Fruit fly (Drosophila melanogaster) whole organism, wandering third instar larva: ENCODE data around the gene CG2267.

Source experiments
- CG32264 ChIP-seq: fragments of 200-800 bp; sonication (Bioruptor generic); optimal IDR thresholded peaks from 2 replicates; lab custom pipeline; 2016; ENCODE audit warnings: missing biosample characterization, missing genetic modification characterization
- CrebA ChIP-seq: fragments of 200-800 bp; sonication (Bioruptor generic); optimal IDR thresholded peaks from 2 replicates; lab custom pipeline; 2016; ENCODE audit warnings: missing biosample characterization, mild to moderate bottlenecking, missing genetic modification characterization, borderline replicate concordance
- Dfd ChIP-seq: fragments of >200 bp; optimal IDR thresholded peaks from 2 replicates; lab custom pipeline; 2017; ENCODE audit warnings: missing biosample characterization, missing genetic modification characterization
- HLH106 ChIP-seq: fragments of 200-800 bp; optimal IDR thresholded peaks from 3 replicates; lab custom pipeline; 2019; ENCODE audit warnings: missing biosample characterization, mild to moderate bottlenecking, missing genetic modification characterization, moderate library complexity
- Hnf4 ChIP-seq: fragments of 200-800 bp; sonication (Bioruptor generic); optimal IDR thresholded peaks from 2 replicates; lab custom pipeline; 2016; ENCODE audit warnings: missing biosample characterization, mild to moderate bottlenecking, missing genetic modification characterization
- Hr78 ChIP-seq: fragments of >200 bp; optimal IDR thresholded peaks from 2 replicates; lab custom pipeline; 2017; ENCODE audit warnings: missing biosample characterization, missing genetic modification characterization
- Hr83 ChIP-seq: fragments of 200-300 bp; sonication (Bioruptor generic); optimal IDR thresholded peaks from 2 replicates; lab custom pipeline; 2016; ENCODE audit warnings: missing biosample characterization, mild to moderate bottlenecking, missing genetic modification characterization, moderate library complexity; ENCODE audit not compliant: poor library complexity, severe bottlenecking
- Jra ChIP-seq: sonication (Bioruptor generic); optimal IDR thresholded peaks from 2 replicates; lab custom pipeline; 2016; ENCODE audit warnings: missing biosample characterization, missing genetic modification characterization
- Mio ChIP-seq: sonication (Bioruptor generic); optimal IDR thresholded peaks from 2 replicates; lab custom pipeline; 2016; ENCODE audit warnings: missing biosample characterization, missing genetic modification characterization
- Myc ChIP-seq: fragments of >200 bp; optimal IDR thresholded peaks from 2 replicates; lab custom pipeline; 2017
- N ChIP-seq: fragments of >200 bp; optimal IDR thresholded peaks from 2 replicates; lab custom pipeline; 2018; ENCODE audit warnings: missing biosample characterization, missing external identifiers, missing genetic modification characterization
- OdsH ChIP-seq: fragments of 200-800 bp; sonication (Bioruptor generic); optimal IDR thresholded peaks from 2 replicates; lab custom pipeline; 2016; ENCODE audit warnings: missing biosample characterization, mild to moderate bottlenecking, missing genetic modification characterization
- Rel ChIP-seq, 2 experiments: fragments of 200-800 bp; sonication (Bioruptor generic) in 1 of 2; optimal IDR thresholded peaks; 2 replicates in 1 of 2; 3 replicates in 1 of 2; lab custom pipeline; 2016 to 2019; ENCODE audit warnings: mild to moderate bottlenecking in 2 of 2, missing biosample characterization in 2 of 2, missing genetic modification characterization in 2 of 2, moderate library complexity in 1 of 2
- Sp1 ChIP-seq: fragments of 200-800 bp; sonication (Bioruptor generic); optimal IDR thresholded peaks from 3 replicates; lab custom pipeline; 2019; ENCODE audit warnings: missing biosample characterization, mild to moderate bottlenecking, missing genetic modification characterization, moderate library complexity
- Vsx2 ChIP-seq: fragments of 200-300, 225-300 bp; sonication (Bioruptor generic); optimal IDR thresholded peaks from 2 replicates; lab custom pipeline; 2018; ENCODE audit warnings: missing biosample characterization, missing genetic modification characterization; ENCODE audit not compliant: partially characterized antibody
- br ChIP-seq: fragments of 200-800 bp; sonication (Bioruptor generic); optimal IDR thresholded peaks from 2 replicates; lab custom pipeline; 2016; ENCODE audit warnings: missing biosample characterization, missing genetic modification characterization
- brk ChIP-seq: fragments of 200-800 bp; sonication (Bioruptor generic); optimal IDR thresholded peaks from 2 replicates; lab custom pipeline; 2016; ENCODE audit warnings: missing biosample characterization, mild to moderate bottlenecking, missing genetic modification characterization
- dl ChIP-seq, 2 experiments: fragments of 175-275, 200-275 bp in 1 of 2; fragments of 200-275 bp in 1 of 2; sonication (Bioruptor generic); optimal IDR thresholded peaks; lab custom pipeline; 2018; ENCODE audit warnings: mild to moderate bottlenecking in 2 of 2, missing biosample characterization in 2 of 2, missing genetic modification characterization in 2 of 2, moderate library complexity in 2 of 2; ENCODE audit not compliant: partially characterized antibody in 2 of 2, insufficient read depth in 1 of 2
- dmrt93B ChIP-seq: fragments of 200-800 bp; sonication (Bioruptor generic); optimal IDR thresholded peaks from 2 replicates; lab custom pipeline; 2018; ENCODE audit warnings: missing biosample characterization, mild to moderate bottlenecking, missing genetic modification characterization
- dsf ChIP-seq: sonication (Bioruptor generic); optimal IDR thresholded peaks from 2 replicates; lab custom pipeline; 2016; ENCODE audit warnings: missing biosample characterization, missing genetic modification characterization, borderline replicate concordance
- ey ChIP-seq: fragments of 200-800 bp; sonication (Bioruptor generic); optimal IDR thresholded peaks from 2 replicates; lab custom pipeline; 2016; ENCODE audit warnings: missing biosample characterization, missing genetic modification characterization
- foxo ChIP-seq, 2 experiments: fragments of 200-800 bp; sonication (Bioruptor generic); optimal IDR thresholded peaks; 2 replicates in 1 of 2; 3 replicates in 1 of 2; lab custom pipeline; 2016 to 2017; ENCODE audit warnings: missing biosample characterization in 2 of 2, missing genetic modification characterization in 2 of 2
- fru ChIP-seq: fragments of 200-800 bp; sonication (Bioruptor generic); optimal IDR thresholded peaks from 3 replicates; lab custom pipeline; 2016; ENCODE audit warnings: missing biosample characterization, mild to moderate bottlenecking, missing genetic modification characterization
- h ChIP-seq: fragments of 200-800 bp; sonication (Bioruptor generic); optimal IDR thresholded peaks from 3 replicates; lab custom pipeline; 2016; ENCODE audit warnings: missing biosample characterization, mild to moderate bottlenecking, missing genetic modification characterization
- jim ChIP-seq: fragments of 175-275, 200-325 bp; sonication (Bioruptor generic); optimal IDR thresholded peaks from 2 replicates; lab custom pipeline; 2016; ENCODE audit warnings: missing biosample characterization, mild to moderate bottlenecking, missing genetic modification characterization
- lola ChIP-seq: fragments of >200 bp; optimal IDR thresholded peaks from 2 replicates; lab custom pipeline; 2017; ENCODE audit warnings: missing biosample characterization, missing genetic modification characterization
- pan ChIP-seq: fragments of >200 bp; optimal IDR thresholded peaks from 2 replicates; lab custom pipeline; 2017
- psq ChIP-seq: fragments of 200-800 bp; sonication (Bioruptor generic); optimal IDR thresholded peaks from 3 replicates; lab custom pipeline; 2017; ENCODE audit warnings: missing biosample characterization, mild to moderate bottlenecking, missing genetic modification characterization, moderate library complexity
- rgr ChIP-seq: fragments of 200-800 bp; sonication (Bioruptor generic); optimal IDR thresholded peaks from 3 replicates; lab custom pipeline; 2016; ENCODE audit warnings: missing biosample characterization, mild to moderate bottlenecking, missing genetic modification characterization
- sv ChIP-seq: fragments of 200-800 bp; sonication (Bioruptor generic); optimal IDR thresholded peaks from 3 replicates; lab custom pipeline; 2016; ENCODE audit warnings: missing biosample characterization, missing genetic modification characterization
- tai ChIP-seq: sonication (Bioruptor generic); optimal IDR thresholded peaks from 2 replicates; lab custom pipeline; 2016; ENCODE audit warnings: missing biosample characterization, missing genetic modification characterization
- woc ChIP-seq: sonication (Bioruptor generic); optimal IDR thresholded peaks from 2 replicates; lab custom pipeline; 2016; ENCODE audit warnings: missing biosample characterization, mild to moderate bottlenecking, missing genetic modification characterization

Gene CG2267

DNA sequence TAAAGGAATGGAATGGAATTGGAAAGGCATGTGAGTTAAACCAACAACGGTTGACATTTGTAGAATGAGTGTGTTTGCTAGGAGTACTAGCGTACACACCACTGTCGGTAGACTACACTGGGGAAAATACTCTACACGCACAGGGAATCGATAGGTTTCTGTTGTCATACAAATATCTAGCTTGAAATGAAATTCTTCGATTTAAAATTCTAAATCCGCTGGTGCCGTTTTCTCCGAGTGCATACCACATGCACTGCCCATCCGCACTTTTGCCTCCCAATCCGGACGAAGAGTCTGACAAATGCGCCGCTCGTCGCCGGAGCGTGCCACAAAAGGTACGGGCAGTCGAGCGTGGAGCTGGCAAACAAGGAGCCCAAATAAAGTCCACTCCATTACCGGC lies at the start of gene CG2267:
Gene CG2267 (minus strand): TSS at position 101 of the 400 bp plus-strand sequence.
- TF ChIP-seq dmrt93B (GFP tag; lab: Kevin White, UChicago) (no peak), brk (GFP tag; lab: Kevin White, UChicago) (no peak), foxo (GFP tag; optimal IDR thresholded peaks at IDR 0.05; lab: Kevin White, UChicago) (no peak)

dm6 chr3R:30649661-30650060 lies 20.8 kb upstream of the CG2267 start, which contains the start of gene CG34433:
TSS of gene CG34433 (plus strand) at chr3R:30649961.
- TF ChIP-seq Myc (lab: Kevin White, UChicago), result no peak
- TF ChIP-seq lola (GFP tag; lab: Kevin White, UChicago), result no peak
- no peak for TF ChIP-seq Dfd (GFP tag; lab: Kevin White, UChicago)
- no peak for TF ChIP-seq Vsx2 (GFP tag; lab: Kevin White, UChicago)
- TF ChIP-seq Mio (GFP tag; lab: Kevin White, UChicago), result no peak
- TF ChIP-seq Hr83 (GFP tag; lab: Kevin White, UChicago), result no peak
- TF ChIP-seq dsf (GFP tag; lab: Kevin White, UChicago), result no peak
- no peak for TF ChIP-seq CrebA (GFP tag; lab: Kevin White, UChicago)
- no peak for TF ChIP-seq rgr (GFP tag; lab: Kevin White, UChicago)
- TF ChIP-seq N, result no peak
- TF ChIP-seq br (GFP tag; lab: Kevin White, UChicago), result no peak
- TF ChIP-seq h (GFP tag; lab: Kevin White, UChicago), result no peak
- TF ChIP-seq foxo (GFP tag; optimal IDR thresholded peaks at IDR 0.05; lab: Kevin White, UChicago), result no peak
- no peak for TF ChIP-seq dmrt93B (GFP tag; lab: Kevin White, UChicago)
- no peak for TF ChIP-seq Rel (GFP tag; optimal IDR thresholded peaks at IDR 0.05; lab: Kevin White, UChicago)
- no peak for TF ChIP-seq Rel (tag; optimal IDR thresholded peaks at IDR 0.05; lab: Kevin White, UChicago)
- no peak for TF ChIP-seq fru (GFP tag; lab: Kevin White, UChicago)
- no peak for TF ChIP-seq Jra (GFP tag; lab: Kevin White, UChicago)
- TF ChIP-seq Hnf4 (GFP tag; lab: Kevin White, UChicago), result no peak
- TF ChIP-seq woc, result no peak

dm6 chr3R:30648851-30649250 lies 20.0 kb upstream of the CG2267 start, which contains the start of gene CG34432:
TSS of gene CG34432 (plus strand) at chr3R:30649151.
- TF ChIP-seq CrebA (GFP tag; lab: Kevin White, UChicago), result no peak
- no peak for TF ChIP-seq psq
- TF ChIP-seq dl (GFP tag; optimal IDR thresholded peaks at IDR 0.05; lab: Kevin White, UChicago; ENCODE audit: insufficient read depth in 1 of 2, partially characterized antibody in 2 of 2), result no peak
- no peak for TF ChIP-seq Mio (GFP tag; lab: Kevin White, UChicago)
- TF ChIP-seq pan (lab: Kevin White, UChicago), result no peak
- TF ChIP-seq tai, result no peak
- no peak for TF ChIP-seq jim
- no peak for TF ChIP-seq OdsH
- no peak for TF ChIP-seq h (GFP tag; lab: Kevin White, UChicago)

dm6 chr3R:30648451-30648850 lies 19.6 kb upstream of the CG2267 start, which contains the start of gene PH4alphaPV:
TSS of gene PH4alphaPV (minus strand) at chr3R:30648551.
- TF ChIP-seq dmrt93B (GFP tag; lab: Kevin White, UChicago) (no peak), psq (no peak), Hr83 (GFP tag; lab: Kevin White, UChicago) (no peak), sv (GFP tag; lab: Kevin White, UChicago) (no peak), woc (no peak), foxo (GFP tag; optimal IDR thresholded peaks at IDR 0.05; lab: Kevin White, UChicago) (no peak), ey (GFP tag; lab: Kevin White, UChicago) (no peak), HLH106 (tag; lab: Kevin White, UChicago) (no peak), Dfd (GFP tag; lab: Kevin White, UChicago) (no peak), brk (GFP tag; lab: Kevin White, UChicago) (no peak), CG32264 (GFP tag; lab: Kevin White, UChicago) (no peak), Hr78 (no peak), Sp1 (GFP tag; lab: Kevin White, UChicago) (no peak)
